Fruit fly (Drosophila melanogaster): ENCODE data around the gene bai.
A peak's percentile ranks its signal among the peaks of the same experiment; 100 is the strongest.

The bai gene

DNA sequence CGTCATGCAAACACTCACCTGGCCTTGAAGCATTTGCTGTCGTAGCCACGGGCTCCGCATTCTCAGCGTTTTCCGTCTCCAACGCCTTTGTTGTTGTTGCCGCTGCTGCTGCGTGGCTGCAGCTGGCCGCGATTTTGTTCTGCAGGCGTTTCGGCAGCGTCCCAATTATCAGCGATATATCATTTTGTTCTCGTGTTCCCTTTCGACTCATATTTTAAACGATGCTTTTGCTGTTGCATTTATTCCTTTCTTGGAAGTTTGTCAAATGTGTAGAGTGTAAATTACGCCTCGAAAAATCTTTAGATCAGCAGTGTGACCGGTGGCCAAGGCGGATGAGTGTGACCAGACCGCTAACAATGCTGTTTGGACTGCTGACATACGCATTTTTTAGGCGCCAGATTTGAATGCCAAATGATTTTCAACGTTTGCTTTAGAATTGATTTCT lies 6.0 kb upstream of the bai start, which contains the start of gene Smg6 (continued):
- TF ChIP-seq h (optimal IDR thresholded peaks at IDR 0.05), result no peak
- no peak for TF ChIP-seq CG10543 (GFP tag; optimal IDR thresholded peaks at IDR 0.05)
- TF ChIP-seq ssp (GFP tag; IDR thresholded peaks at IDR 0.05), result no peak
- peak; percentile 35; the same call in 1 of the 2 replicates for TF ChIP-seq CG3847 (GFP tag; IDR thresholded peaks at IDR 0.05)
- TF ChIP-seq CG10274 (GFP tag; optimal IDR thresholded peaks at IDR 0.05), result no peak
- TF ChIP-seq trem (tag; optimal IDR thresholded peaks at IDR 0.05), result peak; percentile 61
- TF ChIP-seq luna (GFP tag; optimal IDR thresholded peaks at IDR 0.05), result no peak
- TF ChIP-seq zfh2 (GFP tag; optimal IDR thresholded peaks at IDR 0.05), result no peak
- TF ChIP-seq CG9215 (GFP tag; IDR thresholded peaks at IDR 0.05), result no peak
- peak; percentile 12 for TF ChIP-seq Max (GFP tag; optimal IDR thresholded peaks at IDR 0.05)
- no peak for TF ChIP-seq p53 (GFP tag; optimal IDR thresholded peaks at IDR 0.05)
- TF ChIP-seq CG16813 (GFP tag; IDR thresholded peaks at IDR 0.05; ENCODE audit: partially characterized antibody), result no peak
- TF ChIP-seq CG4617 (GFP tag; optimal IDR thresholded peaks at IDR 0.05; ENCODE audit: borderline replicate concordance), result peak; percentile 91
- TF ChIP-seq CG33213 (GFP tag; optimal IDR thresholded peaks at IDR 0.05), result no peak
- no peak for TF ChIP-seq HLH4C (GFP tag; IDR thresholded peaks at IDR 0.05; ENCODE audit: partially characterized antibody)
- TF ChIP-seq CG15514 (GFP tag; optimal IDR thresholded peaks at IDR 0.05), result no peak
- no peak for TF ChIP-seq scrt (GFP tag; optimal IDR thresholded peaks at IDR 0.05)
- TF ChIP-seq slbo (GFP tag; IDR thresholded peaks at IDR 0.05), result no peak
- peak; percentile 73 for TF ChIP-seq stwl (tag; optimal IDR thresholded peaks at IDR 0.05)
- no peak for TF ChIP-seq lab (GFP tag; optimal IDR thresholded peaks at IDR 0.05)
- no peak for TF ChIP-seq Poxn (GFP tag; IDR thresholded peaks at IDR 0.05)
- no peak for TF ChIP-seq CG9876 (GFP tag; optimal IDR thresholded peaks at IDR 0.05)
- TF ChIP-seq Dip3 (GFP tag; optimal IDR thresholded peaks at IDR 0.05), result no peak
- TF ChIP-seq CG14860 (GFP tag; IDR thresholded peaks at IDR 0.05; ENCODE audit: partially characterized antibody), result no peak
- TF ChIP-seq Doc2 (GFP tag; IDR thresholded peaks at IDR 0.05), result no peak
- TF ChIP-seq CG11560 (tag; IDR thresholded peaks at IDR 0.05), result no peak
- no peak for TF ChIP-seq CG30020 (tag; optimal IDR thresholded peaks at IDR 0.05)
- no peak for TF ChIP-seq grn (GFP tag; optimal IDR thresholded peaks at IDR 0.05)
- 0 out of 3 replicates have a peak, but pooled peaks have one; percentile 21 for TF ChIP-seq ci (GFP tag; IDR thresholded peaks at IDR 0.05)
- TF ChIP-seq CG6791 (GFP tag; IDR thresholded peaks at IDR 0.05; ENCODE audit: partially characterized antibody), result no peak
- TF ChIP-seq Sry-δ (GFP tag; optimal IDR thresholded peaks at IDR 0.05), result peak; percentile 45
- no peak for TF ChIP-seq nerfin-2 (GFP tag; IDR thresholded peaks at IDR 0.05; ENCODE audit: partially characterized antibody)
- TF ChIP-seq yki (optimal IDR thresholded peaks at IDR 0.05), result no peak
- TF ChIP-seq Fer3 (tag; optimal IDR thresholded peaks at IDR 0.05), result no peak
- TF ChIP-seq stc (GFP tag; IDR thresholded peaks at IDR 0.05), result no peak
- no peak for TF ChIP-seq vvl (GFP tag; IDR thresholded peaks at IDR 0.05)
- no peak for TF ChIP-seq btn (GFP tag; optimal IDR thresholded peaks at IDR 0.05)
- no peak for TF ChIP-seq corto (GFP tag; optimal IDR thresholded peaks at IDR 0.05)
- no peak for TF ChIP-seq CG3065 (GFP tag; optimal IDR thresholded peaks at IDR 0.05)
- peak; percentile 46 for TF ChIP-seq CG10267 (tag; optimal IDR thresholded peaks at IDR 0.05)
- TF ChIP-seq CG18599 (GFP tag; optimal IDR thresholded peaks at IDR 0.05), result no peak
- TF ChIP-seq CG11696 (GFP tag; IDR thresholded peaks at IDR 0.05), result no peak
- no peak for TF ChIP-seq CG6272 (GFP tag; IDR thresholded peaks at IDR 0.05)
- TF ChIP-seq fd3F (GFP tag; optimal IDR thresholded peaks at IDR 0.05), result no peak
- no peak for TF ChIP-seq lov (optimal IDR thresholded peaks at IDR 0.05)
- TF ChIP-seq lov (GFP tag; IDR thresholded peaks at IDR 0.05), result no peak
- TF ChIP-seq CG17829 (tag; optimal IDR thresholded peaks at IDR 0.05), result peak; percentile 19
- TF ChIP-seq chinmo (GFP tag; IDR thresholded peaks at IDR 0.05; ENCODE audit: partially characterized antibody), result no peak
- no peak for TF ChIP-seq CG11085 (GFP tag; IDR thresholded peaks at IDR 0.05)
- TF ChIP-seq CG1603 (tag; optimal IDR thresholded peaks at IDR 0.05), result no peak
- no peak for TF ChIP-seq ranshi (GFP tag; IDR thresholded peaks at IDR 0.05)
- TF ChIP-seq Trl (optimal IDR thresholded peaks at IDR 0.05), result no peak
- TF ChIP-seq Trl (GFP tag; optimal IDR thresholded peaks at IDR 0.05), result no peak

All from whole organism, embryonic.